Fruit fly (Drosophila melanogaster) whole organism, embryonic: ENCODE data around the gene CG14856.

Experiments used
- CG10147 ChIP-seq: fragments of 200-800 bp; sonication (Bioruptor generic); optimal IDR thresholded peaks from 2 replicates; lab custom pipeline; 2019; ENCODE audit warnings: missing biosample characterization, mild to moderate bottlenecking, missing genetic modification characterization, moderate library complexity
- CG1024 ChIP-seq: fragments of 200-800 bp; sonication (Bioruptor generic); IDR thresholded peaks from 2 replicates; pipeline ENCODE4 v1.3.6; 2022; ENCODE audit warnings: missing biosample characterization, missing genetic modification characterization
- CG10267 ChIP-seq: fragments of 200-800 bp; sonication (Bioruptor generic); optimal IDR thresholded peaks from 2 replicates; lab custom pipeline; 2018; ENCODE audit warnings: missing biosample characterization, mild to moderate bottlenecking, missing genetic modification characterization, moderate library complexity
- CG10321 ChIP-seq: fragments of 200-800 bp; sonication (Bioruptor generic); IDR thresholded peaks from 2 replicates; pipeline ENCODE4 v1.3.6; 2022; ENCODE audit warnings: missing biosample characterization, missing genetic modification characterization
- CG10543 ChIP-seq: fragments of 200-800 bp; sonication (Bioruptor generic); optimal IDR thresholded peaks from 3 replicates; lab custom pipeline; 2017; ENCODE audit warnings: missing biosample characterization, mild to moderate bottlenecking, missing genetic modification characterization, moderate library complexity
- CG10654 ChIP-seq: fragments of 200-800 bp; sonication (Bioruptor generic); optimal IDR thresholded peaks from 2 replicates; lab custom pipeline; 2016; ENCODE audit warnings: missing biosample characterization, missing genetic modification characterization
- CG11093 ChIP-seq: fragments of 200-800 bp; sonication (Bioruptor generic); IDR thresholded peaks from 3 replicates; pipeline ENCODE4 v1.3.6; 2022; ENCODE audit warnings: missing biosample characterization, missing genetic modification characterization
- CG11504 ChIP-seq: fragments of 200-800 bp; sonication (Bioruptor generic); optimal IDR thresholded peaks from 3 replicates; lab custom pipeline; 2019; ENCODE audit warnings: missing biosample characterization, mild to moderate bottlenecking, missing genetic modification characterization, moderate library complexity
- CG11696 ChIP-seq: fragments of 200-800 bp; sonication (Bioruptor generic); IDR thresholded peaks from 2 replicates; pipeline ENCODE4 v1.3.6; 2022; ENCODE audit warnings: missing biosample characterization, missing genetic modification characterization
- CG12104 ChIP-seq: fragments of 200-800 bp; sonication (Bioruptor generic); optimal IDR thresholded peaks from 3 replicates; lab custom pipeline; 2016; ENCODE audit warnings: missing biosample characterization, missing genetic modification characterization
- CG13287 ChIP-seq: fragments of 200-800 bp; sonication (Bioruptor generic); IDR thresholded peaks from 2 replicates; pipeline ENCODE4 v1.3.6; 2022; ENCODE audit warnings: missing biosample characterization, missing genetic modification characterization; ENCODE audit not compliant: partially characterized antibody
- CG13424 ChIP-seq: fragments of 200-800 bp; sonication (Bioruptor generic); optimal IDR thresholded peaks from 2 replicates; lab custom pipeline; 2019; ENCODE audit warnings: missing biosample characterization, mild to moderate bottlenecking, missing genetic modification characterization, moderate library complexity
- CG13775 ChIP-seq: fragments of 200-800 bp; sonication (Bioruptor generic); optimal IDR thresholded peaks from 3 replicates; lab custom pipeline; 2017; ENCODE audit warnings: missing biosample characterization, mild to moderate bottlenecking, missing genetic modification characterization
- CG2875 ChIP-seq: fragments of 200-800 bp; sonication (Bioruptor generic); optimal IDR thresholded peaks from 2 replicates; lab custom pipeline; 2017; ENCODE audit warnings: missing biosample characterization, mild to moderate bottlenecking, missing genetic modification characterization, missing genetic modification reagents
- CG3726 ChIP-seq: fragments of 200-800 bp; sonication (Bioruptor generic); IDR thresholded peaks from 3 replicates; pipeline ENCODE4, ENCODE4 v1.3.6; 2022; ENCODE audit warnings: missing biosample characterization, missing genetic modification characterization
- CG4404 ChIP-seq: fragments of 200-800 bp; sonication (Bioruptor generic); IDR thresholded peaks from 2 replicates; pipeline ENCODE4 v1.3.6; 2022; ENCODE audit warnings: missing biosample characterization, missing genetic modification characterization
- CG6791 ChIP-seq: fragments of 200-800 bp; sonication (Bioruptor generic); IDR thresholded peaks from 3 replicates; pipeline ENCODE4 v1.3.6; 2022; ENCODE audit warnings: missing biosample characterization, missing genetic modification characterization; ENCODE audit not compliant: partially characterized antibody
- CG7271 ChIP-seq: fragments of 200-800 bp; sonication (Bioruptor generic); optimal IDR thresholded peaks from 2 replicates; lab custom pipeline; 2018; ENCODE audit warnings: missing biosample characterization, mild to moderate bottlenecking, missing genetic modification characterization, moderate library complexity
- CG7786 ChIP-seq: fragments of 200-800 bp; sonication (Bioruptor generic); optimal IDR thresholded peaks from 2 replicates; lab custom pipeline; 2016; ENCODE audit warnings: missing biosample characterization, missing genetic modification characterization
- CG8281 ChIP-seq: fragments of 200-800 bp; sonication (Bioruptor generic); optimal IDR thresholded peaks from 2 replicates; lab custom pipeline; 2018; ENCODE audit warnings: missing biosample characterization, mild to moderate bottlenecking, missing genetic modification characterization, moderate library complexity
- CrebB ChIP-seq: fragments of 200-800 bp; sonication (Bioruptor generic); optimal IDR thresholded peaks from 3 replicates; lab custom pipeline; 2018; ENCODE audit warnings: missing biosample characterization, mild to moderate bottlenecking, missing genetic modification characterization
- D19A ChIP-seq: fragments of 200-800 bp; optimal IDR thresholded peaks from 3 replicates; lab custom pipeline; 2019; ENCODE audit warnings: missing biosample characterization, mild to moderate bottlenecking, missing genetic modification characterization, moderate library complexity
- Deaf1 ChIP-seq: fragments of 200-800 bp; optimal IDR thresholded peaks from 3 replicates; lab custom pipeline; 2019; ENCODE audit warnings: missing biosample characterization, mild to moderate bottlenecking, missing genetic modification characterization, moderate library complexity
- Doc2 ChIP-seq: fragments of 200-800 bp; sonication (Bioruptor generic); IDR thresholded peaks from 2 replicates; pipeline ENCODE4 v1.3.6; 2022; ENCODE audit warnings: missing biosample characterization, missing genetic modification characterization
- E2f1 ChIP-seq: fragments of 200-800 bp; sonication (Bioruptor generic); IDR thresholded peaks from 2 replicates; pipeline ENCODE4 v1.3.6; 2022; ENCODE audit warnings: missing biosample characterization, missing genetic modification characterization
- E2f2 ChIP-seq: fragments of 200-800 bp; sonication (Bioruptor generic); IDR thresholded peaks from 2 replicates; pipeline ENCODE4 v1.3.6; 2022; ENCODE audit warnings: missing biosample characterization, missing genetic modification characterization
- Elba2 ChIP-seq: fragments of 200-800 bp; sonication (Bioruptor generic); optimal IDR thresholded peaks from 3 replicates; lab custom pipeline; 2016; ENCODE audit warnings: missing biosample characterization, missing genetic modification characterization
- GATAe ChIP-seq: fragments of 200-800 bp; sonication (Bioruptor generic); conservative IDR thresholded peaks from 2 replicates; pipeline ENCODE4 v1.3.6; 2022; ENCODE audit warnings: missing biosample characterization, missing genetic modification characterization
- Gug ChIP-seq: fragments of 200-800 bp; sonication (Bioruptor generic); IDR thresholded peaks from 4 replicates; pipeline ENCODE4 v1.3.6; 2022; ENCODE audit warnings: missing biosample characterization, missing genetic modification characterization
- H2.0 ChIP-seq: fragments of 200-800 bp; sonication (Bioruptor generic); IDR thresholded peaks from 2 replicates; pipeline ENCODE4 v1.3.6; 2022; ENCODE audit warnings: missing biosample characterization, missing genetic modification characterization
- Jarid2 ChIP-seq: fragments of 200-800 bp; sonication (Bioruptor generic); optimal IDR thresholded peaks from 3 replicates; lab custom pipeline; 2017; ENCODE audit warnings: mild to moderate bottlenecking, missing biosample characterization, missing genetic modification reagents, missing genetic modification characterization
- Mad ChIP-seq: fragments of 200-800 bp; sonication (Bioruptor generic); optimal IDR thresholded peaks from 2 replicates; lab custom pipeline; 2016; ENCODE audit warnings: missing biosample characterization, missing genetic modification characterization
- Myb ChIP-seq: fragments of 200-800 bp; sonication (Bioruptor generic); optimal IDR thresholded peaks from 2 replicates; lab custom pipeline; 2016; ENCODE audit warnings: missing biosample characterization, missing genetic modification characterization
- NfI ChIP-seq: fragments of 200-800 bp; sonication (Bioruptor generic); optimal IDR thresholded peaks from 3 replicates; lab custom pipeline; 2018; ENCODE audit warnings: missing biosample characterization, mild to moderate bottlenecking, missing genetic modification characterization, moderate library complexity
- Oaz ChIP-seq: fragments of 200-800 bp; sonication (Bioruptor generic); IDR thresholded peaks from 2 replicates; pipeline ENCODE4 v1.3.6; 2022; ENCODE audit warnings: missing biosample characterization, missing genetic modification characterization
- Opbp ChIP-seq: fragments of 200-800 bp; sonication (Bioruptor generic); IDR thresholded peaks from 3 replicates; pipeline ENCODE4 v1.3.6; 2022; ENCODE audit warnings: missing biosample characterization, missing genetic modification characterization; ENCODE audit not compliant: partially characterized antibody
- Pdp1 ChIP-seq, 2 experiments: fragments of 200-800 bp; sonication (Bioruptor generic); optimal IDR thresholded peaks; 3 replicates each; lab custom pipeline; 2016; ENCODE audit warnings: missing biosample characterization in 2 of 2, missing genetic modification characterization in 2 of 2, mild to moderate bottlenecking in 1 of 2, moderate library complexity in 1 of 2
- Stat92E ChIP-seq, 3 experiments: fragments of >200 bp in 2 of 3; fragments of 200-800 bp in 1 of 3; sonication (Bioruptor generic) in 1 of 3; optimal IDR thresholded peaks; 2 replicates each; lab custom pipeline; 2017 to 2019; ENCODE audit warnings: missing biosample characterization in 3 of 3, missing genetic modification characterization in 3 of 3, mild to moderate bottlenecking in 1 of 3, moderate library complexity in 1 of 3
- YL-1 ChIP-seq: fragments of 200-800 bp; sonication (Bioruptor generic); optimal IDR thresholded peaks from 3 replicates; lab custom pipeline; 2017; ENCODE audit warnings: missing biosample characterization, mild to moderate bottlenecking, missing genetic modification characterization
- abd-A ChIP-seq: fragments of 200-800 bp; sonication (Bioruptor generic); optimal IDR thresholded peaks from 3 replicates; lab custom pipeline; 2019; ENCODE audit warnings: missing biosample characterization, mild to moderate bottlenecking, missing genetic modification characterization, moderate library complexity
- ara ChIP-seq: fragments of 200-800 bp; sonication (Bioruptor generic); IDR thresholded peaks from 2 replicates; pipeline ENCODE4 v1.3.6; 2022; ENCODE audit warnings: missing biosample characterization, missing genetic modification characterization
- cas ChIP-seq: fragments of 200-800 bp; sonication (Bioruptor generic); IDR thresholded peaks from 2 replicates; pipeline ENCODE4 v1.3.6; 2022; ENCODE audit warnings: missing biosample characterization, missing genetic modification characterization
- cg ChIP-seq: fragments of 200-800 bp; sonication (Bioruptor generic); optimal IDR thresholded peaks from 3 replicates; lab custom pipeline; 2019; ENCODE audit warnings: missing biosample characterization, mild to moderate bottlenecking, missing genetic modification characterization, moderate library complexity
- fd96Cb ChIP-seq: fragments of 200-800 bp; sonication (Bioruptor generic); optimal IDR thresholded peaks from 2 replicates; lab custom pipeline; 2018; ENCODE audit warnings: missing biosample characterization, mild to moderate bottlenecking, missing genetic modification characterization, moderate library complexity
- lov ChIP-seq, 2 experiments: fragments of 200-800 bp in 1 of 2; fragments of >200 bp in 1 of 2; sonication (Bioruptor generic) in 1 of 2; IDR thresholded peaks in 1 of 2; optimal IDR thresholded peaks in 1 of 2; 2 replicates in 1 of 2; 3 replicates in 1 of 2; pipeline versions ENCODE4 v1.3.6 to Lab custom; 2017 to 2022; ENCODE audit warnings: missing biosample characterization in 1 of 2, missing genetic modification characterization in 1 of 2
- scrt ChIP-seq: fragments of 200-800 bp; sonication (Bioruptor generic); optimal IDR thresholded peaks from 2 replicates; lab custom pipeline; 2018; ENCODE audit warnings: missing biosample characterization, mild to moderate bottlenecking, missing genetic modification characterization, moderate library complexity
- slp2 ChIP-seq: fragments of 200-800 bp; sonication (Bioruptor generic); optimal IDR thresholded peaks from 2 replicates; lab custom pipeline; 2016; ENCODE audit warnings: missing biosample characterization, missing genetic modification characterization
- vvl ChIP-seq: fragments of 200-800 bp; sonication (Bioruptor generic); IDR thresholded peaks from 2 replicates; pipeline ENCODE4 v1.3.6; 2022; ENCODE audit warnings: missing biosample characterization, missing genetic modification characterization
- zen ChIP-seq: fragments of 200-800 bp; sonication (Bioruptor generic); optimal IDR thresholded peaks from 3 replicates; lab custom pipeline; 2018; ENCODE audit warnings: missing biosample characterization, mild to moderate bottlenecking, missing genetic modification characterization, moderate library complexity

The CG14856 gene

dm6 chr3R:14817721-14818215 lies 19.0 kb downstream of the CG14856 start (continued):
- TF ChIP-seq vvl (GFP tag; lab: Robert Waterston, UW) (peak; percentile 55; the same call in 1 of the 2 replicates), CG10267 (tag; lab: Kevin White, UChicago) (no peak), E2f2 (no peak; the same call in 1 of the 2 replicates), H2.0 (GFP tag; lab: Robert Waterston, UW) (no peak), Myb (GFP tag; lab: Kevin White, UChicago) (no peak), CG10147 (no peak), CG13287 (GFP tag; lab: Robert Waterston, UW) (peak; percentile 53; the same call in 1 of the 2 replicates), CG10543 (GFP tag; lab: Kevin White, UChicago) (peak; percentile 69), Doc2 (GFP tag; lab: Robert Waterston, UW) (no peak), CG11696 (GFP tag; lab: Robert Waterston, UW) (no peak), scrt (GFP tag; lab: Kevin White, UChicago) (no peak), CG12104 (GFP tag; lab: Kevin White, UChicago) (no peak), Elba2 (no peak), cg (GFP tag; lab: Kevin White, UChicago) (peak; percentile 9), CG10321 (GFP tag; lab: Robert Waterston, UW) (no peak), NfI (GFP tag; lab: Kevin White, UChicago) (no peak), CG8281 (tag; lab: Kevin White, UChicago) (no peak), CG11093 (GFP tag; lab: Robert Waterston, UW) (no peak), Oaz (GFP tag; lab: Robert Waterston, UW) (no peak), zen (tag; lab: Kevin White, UChicago) (no peak), CG6791 (GFP tag; lab: Robert Waterston, UW) (no peak), CG11504 (tag; lab: Kevin White, UChicago) (peak; percentile 75), CG7786 (GFP tag; lab: Kevin White, UChicago) (no peak), YL-1 (GFP tag; lab: Kevin White, UChicago) (no peak), ara (no peak), CG13424 (no peak), CG3726 (no peak), slp2 (GFP tag; lab: Kevin White, UChicago) (no peak), E2f1 (GFP tag; lab: Robert Waterston, UW) (no peak), lov (optimal IDR thresholded peaks at IDR 0.05; lab: Kevin White, UChicago) (no peak), lov (GFP tag; IDR thresholded peaks at IDR 0.05; lab: Robert Waterston, UW) (no peak), CG1024 (GFP tag; lab: Robert Waterston, UW) (no peak), Pdp1 (GFP tag; optimal IDR thresholded peaks at IDR 0.05; lab: Kevin White, UChicago) (peak in 1 of 2 experiments; percentile 1), Deaf1 (tag; lab: Kevin White, UChicago) (peak; percentile 89), CG10654 (GFP tag; lab: Kevin White, UChicago) (no peak), CrebB (tag; lab: Kevin White, UChicago) (peak; percentile 12), Gug (no peak), Jarid2 (GFP tag; lab: Kevin White, UChicago) (peak; percentile 96), CG7271 (tag; lab: Kevin White, UChicago) (no peak), cas (no peak), CG2875 (GFP tag; lab: Kevin White, UChicago) (no peak), fd96Cb (tag; lab: Kevin White, UChicago) (no peak), Mad (GFP tag; lab: Kevin White, UChicago) (no peak), GATAe (GFP tag; lab: Robert Waterston, UW) (no peak), abd-A (tag; lab: Kevin White, UChicago) (peak; percentile 83), D19A (tag; lab: Kevin White, UChicago) (no peak), CG13775 (GFP tag; lab: Kevin White, UChicago) (no peak), Opbp (GFP tag; lab: Robert Waterston, UW) (peak; percentile 38; the same call in 1 of the 3 replicates), CG4404 (no peak), Stat92E (GFP tag; optimal IDR thresholded peaks at IDR 0.05; lab: Kevin White, UChicago) (no peak)
